Worm (Caenorhabditis elegans) whole organism, L4 larva: Measurements from ENCODE around the gene pas-7.

ENCODE experiments used
- F10B5.3 ChIP-seq: sonication (generic microtip); optimal IDR thresholded peaks from 2 replicates; lab custom pipeline; 2016; ENCODE audit warnings: mild to moderate bottlenecking, missing genetic modification characterization, missing compliant biosample characterization
- F49E8.2 ChIP-seq: sonication (generic microtip); optimal IDR thresholded peaks from 2 replicates; lab custom pipeline; 2016; ENCODE audit warnings: missing compliant biosample characterization, mild to moderate bottlenecking, missing genetic modification characterization, borderline replicate concordance
- R02D3.7 ChIP-seq: fragments of 150-350 bp; sonication (generic microtip); optimal IDR thresholded peaks from 3 replicates; lab custom pipeline; 2014; ENCODE audit warnings: missing biosample characterization, missing genetic modification characterization
- aha-1 ChIP-seq: fragments of 150-350 bp; peaks from one replicate; lab custom pipeline; 2014; ENCODE audit warnings: missing biosample characterization, missing genetic modification characterization
- ama-1 ChIP-seq: fragments of 150-350 bp; optimal IDR thresholded peaks from 2 replicates; lab custom pipeline; 2014; ENCODE audit warnings: inconsistent platforms, mixed read lengths
- ceh-20 ChIP-seq: fragments of 200-800 bp; sonication (Bioruptor generic); IDR thresholded peaks from 2 replicates; pipeline ENCODE4 v1.3.6; 2022; ENCODE audit warnings: missing genetic modification reagents, missing genetic modification characterization, missing compliant biosample characterization
- ceh-28 ChIP-seq: fragments of 150-350 bp; optimal IDR thresholded peaks from 2 replicates; lab custom pipeline; 2014; ENCODE audit warnings: missing biosample characterization, missing genetic modification reagents, missing genetic modification characterization
- ceh-32 ChIP-seq: sonication (generic microtip); optimal IDR thresholded peaks from 2 replicates; lab custom pipeline; 2016; ENCODE audit warnings: mild to moderate bottlenecking, missing genetic modification characterization, missing compliant biosample characterization; ENCODE audit not compliant: poor library complexity
- ceh-62 ChIP-seq: sonication (generic microtip); optimal IDR thresholded peaks from 2 replicates; lab custom pipeline; 2017; ENCODE audit warnings: missing biosample characterization, missing genetic modification characterization
- ces-1 ChIP-seq: fragments of 150-350 bp; sonication (generic microtip); optimal IDR thresholded peaks from 4 replicates; lab custom pipeline; 2014; ENCODE audit warnings: missing biosample characterization, missing genetic modification reagents, missing genetic modification characterization
- cey-2 ChIP-seq: sonication (generic microtip); optimal IDR thresholded peaks from 3 replicates; lab custom pipeline; 2017; ENCODE audit warnings: missing genetic modification characterization, mild to moderate bottlenecking, missing compliant biosample characterization, antibody characterized with exemption, borderline replicate concordance; ENCODE audit not compliant: insufficient read depth
- daf-19 ChIP-seq: fragments of 200-800 bp; sonication (Bioruptor generic); conservative IDR thresholded peaks from 2 replicates; pipeline ENCODE4 v1.3.6; 2022; ENCODE audit warnings: missing genetic modification characterization, missing compliant biosample characterization
- daf-8 ChIP-seq: fragments of 200-800 bp; sonication (Bioruptor generic); IDR thresholded peaks from 2 replicates; pipeline ENCODE4 v1.3.6; 2022; ENCODE audit warnings: missing genetic modification characterization, missing compliant biosample characterization
- dmd-9 ChIP-seq: fragments of 200-800 bp; sonication (Bioruptor generic); IDR thresholded peaks from 2 replicates; pipeline ENCODE4 v1.3.6; 2022; ENCODE audit warnings: missing genetic modification reagents, missing genetic modification characterization, missing compliant biosample characterization
- duxl-1 ChIP-seq: sonication (generic microtip); optimal IDR thresholded peaks from 2 replicates; lab custom pipeline; 2016; ENCODE audit warnings: mild to moderate bottlenecking, missing genetic modification characterization, moderate library complexity, missing compliant biosample characterization; ENCODE audit not compliant: poor library complexity
- lir-3 ChIP-seq: sonication (generic microtip); optimal IDR thresholded peaks from 2 replicates; lab custom pipeline; 2016; ENCODE audit warnings: mild to moderate bottlenecking, missing genetic modification characterization, missing compliant biosample characterization
- lsy-2 ChIP-seq, 2 experiments: fragments of 150-350 bp in 1 of 2; sonication (generic microtip) in 1 of 2; optimal IDR thresholded peaks; 2 replicates each; lab custom pipeline; 2014 to 2017; ENCODE audit warnings: missing biosample characterization in 2 of 2, missing genetic modification characterization in 2 of 2
- mep-1 ChIP-seq: fragments of 150-350 bp; sonication (generic microtip); optimal IDR thresholded peaks from 3 replicates; lab custom pipeline; 2014; ENCODE audit warnings: missing biosample characterization, missing genetic modification characterization
- nhr-11 ChIP-seq: fragments of 150-350 bp; optimal IDR thresholded peaks from 2 replicates; lab custom pipeline; 2014; ENCODE audit warnings: missing biosample characterization, missing genetic modification characterization
- nhr-6 ChIP-seq: fragments of 150-350 bp; optimal IDR thresholded peaks from 2 replicates; lab custom pipeline; 2014; ENCODE audit warnings: missing biosample characterization, missing genetic modification characterization
- nhr-76 ChIP-seq: fragments of 150-350 bp; optimal IDR thresholded peaks from 2 replicates; lab custom pipeline; 2014; ENCODE audit warnings: missing biosample characterization, missing genetic modification characterization
- sdz-12 ChIP-seq: fragments of 200-800 bp; sonication (Bioruptor generic); optimal IDR thresholded peaks from 2 replicates; lab custom pipeline; 2018; ENCODE audit warnings: mild to moderate bottlenecking, missing genetic modification characterization, missing compliant biosample characterization
- skn-1 ChIP-seq: fragments of 150-350 bp; optimal IDR thresholded peaks from 2 replicates; lab custom pipeline; 2014; ENCODE audit warnings: missing biosample characterization, missing genetic modification characterization
- snpc-4 ChIP-seq: fragments of 150-350 bp; optimal IDR thresholded peaks from 2 replicates; lab custom pipeline; 2014; ENCODE audit warnings: missing biosample characterization, missing genetic modification characterization
- spr-3 ChIP-seq: fragments of 200-800 bp; sonication (Bioruptor generic); optimal IDR thresholded peaks from 2 replicates; lab custom pipeline; 2018; ENCODE audit warnings: mild to moderate bottlenecking, missing genetic modification characterization, missing compliant biosample characterization
- tag-97 ChIP-seq: fragments of 200-800 bp; sonication (Bioruptor generic); IDR thresholded peaks from 2 replicates; pipeline ENCODE4 v1.3.6; 2022; ENCODE audit warnings: missing genetic modification characterization, missing compliant biosample characterization
- unc-62 ChIP-seq, 3 experiments: fragments of 150-350 bp in 1 of 3; sonication (generic microtip); optimal IDR thresholded peaks in 2 of 3; peaks in 1 of 3; 1 replicate in 1 of 3; 2 replicates in 2 of 3; lab custom pipeline; 2014 to 2017; ENCODE audit warnings: missing biosample characterization in 3 of 3, missing genetic modification characterization in 3 of 3, missing genetic modification reagents in 3 of 3, missing genotype in 1 of 3
- vab-7 ChIP-seq: fragments of 200-800 bp; sonication (Bioruptor generic); IDR thresholded peaks from 2 replicates; pipeline ENCODE4 v1.3.6; 2022; ENCODE audit warnings: missing genetic modification reagents, missing genetic modification characterization, missing compliant biosample characterization
- zag-1 ChIP-seq: fragments of 150-350 bp; optimal IDR thresholded peaks from 2 replicates; lab custom pipeline; 2014; ENCODE audit warnings: missing biosample characterization, missing genetic modification characterization
- zfp-2 ChIP-seq: sonication (generic microtip); optimal IDR thresholded peaks from 2 replicates; lab custom pipeline; 2016; ENCODE audit warnings: mild to moderate bottlenecking, missing genetic modification characterization, missing compliant biosample characterization

Gene pas-7

DNA sequence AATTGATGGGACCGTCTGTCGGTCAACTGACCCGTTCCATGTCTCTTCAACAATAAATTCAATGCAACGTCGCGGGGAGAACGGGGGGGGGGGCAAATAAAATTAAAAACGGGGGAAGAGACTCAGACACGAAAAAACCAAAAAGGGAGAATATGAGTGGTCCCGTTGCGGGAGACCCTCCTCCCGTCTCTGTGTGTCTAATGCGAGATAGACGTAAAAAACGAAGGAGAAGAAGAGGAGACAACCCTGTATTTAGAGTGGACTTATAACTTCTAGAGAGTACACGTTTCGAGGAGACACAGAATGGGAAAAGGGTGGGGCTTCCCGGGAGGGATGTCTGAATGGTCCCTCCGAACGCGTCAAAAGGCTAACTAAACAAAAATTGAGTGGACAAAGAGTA lies 34.2 kb downstream of the pas-7 start:
- TF ChIP-seq lir-3 (no peak), ama-1 (lab: Kevin White, UChicago) (no peak), F10B5.3 (tag; lab: Kevin White, UChicago) (no peak), ces-1 (GFP tag; lab: Kevin White, UChicago) (no peak), ceh-62 (no peak), nhr-6 (no peak)

ce11 chrII:10060508-10060907 lies 39.1 kb downstream of the pas-7 start, which contains the start of gene stg-1:
stg-1 (minus strand) TSS chrII:10060660.
- TF ChIP-seq ceh-32 (tag; lab: Kevin White, UChicago) (no peak), spr-3 (GFP tag; lab: Kevin White, UChicago) (no peak), sdz-12 (GFP tag; lab: Kevin White, UChicago) (no peak), zag-1 (tag; lab: Kevin White, UChicago) (no peak), lsy-2 (tag; optimal IDR thresholded peaks at IDR 0.05; lab: Kevin White, UChicago) (no peak), unc-62 (GFP tag; optimal IDR thresholded peaks at IDR 0.05 in 1 of 2; lab: Kevin White, UChicago) (no peak), unc-62 (tag; optimal IDR thresholded peaks at IDR 0.05; lab: Kevin White, UChicago) (no peak), snpc-4 (tag; lab: Kevin White, UChicago) (no peak), tag-97 (GFP tag; lab: Robert Waterston, UW) (no peak), F49E8.2 (tag; lab: Kevin White, UChicago) (no peak), daf-8 (GFP tag; lab: Robert Waterston, UW) (no peak), F10B5.3 (tag; lab: Kevin White, UChicago) (no peak), ceh-28 (tag; lab: Kevin White, UChicago) (no peak), R02D3.7 (no peak), ceh-20 (GFP tag; lab: Robert Waterston, UW) (no peak), daf-19 (GFP tag; lab: Robert Waterston, UW) (no peak), mep-1 (no peak), nhr-6 (no peak), dmd-9 (GFP tag; lab: Robert Waterston, UW) (no peak)

ce11 chrII:10056545-10057038 lies 43.1 kb downstream of the pas-7 start, which contains the start of gene C18D1.2:
C18D1.2 (plus strand) TSS chrII:10056988.
- TF ChIP-seq zag-1 (tag; lab: Kevin White, UChicago), result no peak

DNA sequence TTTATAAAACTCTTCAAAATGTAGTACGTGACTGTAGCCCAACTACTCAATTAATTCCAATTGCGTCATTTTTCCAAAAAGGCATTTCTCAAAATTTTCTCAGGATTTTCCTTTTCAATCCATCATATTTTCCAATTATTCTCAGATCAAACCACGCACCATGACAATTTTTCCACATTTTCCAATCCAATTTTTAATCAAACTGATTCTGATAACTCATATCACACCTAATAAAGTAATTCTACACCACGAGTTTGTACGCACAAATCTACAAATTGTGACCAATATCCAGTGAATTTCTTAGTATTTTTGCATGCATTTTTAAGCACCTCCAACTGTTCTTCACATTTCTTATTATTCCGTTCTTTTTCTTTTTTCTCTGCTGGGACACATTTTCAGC lies 48.2 kb downstream of the pas-7 start:
- TF ChIP-seq aha-1 (tag; lab: Kevin White, UChicago), result peak; percentile 77
- no peak for TF ChIP-seq cey-2
- TF ChIP-seq vab-7, result no peak
- peak; percentile 47 for TF ChIP-seq nhr-11
- no peak for TF ChIP-seq skn-1
- no peak for TF ChIP-seq zfp-2 (tag; lab: Kevin White, UChicago)
- TF ChIP-seq nhr-76 (tag; lab: Kevin White, UChicago), result no peak
- no peak for TF ChIP-seq duxl-1 (tag; lab: Kevin White, UChicago)
- no peak for TF ChIP-seq R02D3.7
